Worm (Caenorhabditis elegans) whole organism, young adult: ENCODE results near the gene ZC53.22.

Experiments
- B0261.1 ChIP-seq: sonication (generic microtip); optimal IDR thresholded peaks from 2 replicates; lab custom pipeline; 2016; ENCODE audit warnings: mild to moderate bottlenecking, missing genetic modification characterization, moderate library complexity, missing compliant biosample characterization
- B0336.3 ChIP-seq: fragments of 200-800 bp; sonication (Bioruptor generic); IDR thresholded peaks from 2 replicates; pipeline ENCODE4 v1.3.6; 2022; ENCODE audit warnings: missing genetic modification characterization, missing compliant biosample characterization
- F22D6.2 ChIP-seq: sonication (generic microtip); optimal IDR thresholded peaks from 2 replicates; lab custom pipeline; 2016; ENCODE audit warnings: mild to moderate bottlenecking, missing genetic modification characterization, missing compliant biosample characterization
- F57A8.1 ChIP-seq: fragments of 200-800 bp; sonication (Bioruptor generic); optimal IDR thresholded peaks from 2 replicates; lab custom pipeline; 2018; ENCODE audit warnings: mild to moderate bottlenecking, missing genetic modification characterization, moderate library complexity, missing compliant biosample characterization
- K11D2.4 ChIP-seq: fragments of 200-800 bp; sonication (Bioruptor generic); IDR thresholded peaks from 2 replicates; pipeline ENCODE4 v1.3.6; 2022; ENCODE audit warnings: missing genetic modification reagents, missing genetic modification characterization, missing compliant biosample characterization
- K12H6.12 ChIP-seq: fragments of 200-800 bp; sonication (Bioruptor generic); optimal IDR thresholded peaks from 2 replicates; lab custom pipeline; 2018; ENCODE audit warnings: mild to moderate bottlenecking, missing genetic modification characterization, missing compliant biosample characterization
- Y56A3A.18 ChIP-seq: fragments of 200-800 bp; sonication (Bioruptor generic); IDR thresholded peaks from 2 replicates; pipeline ENCODE4 v1.3.6; 2022; ENCODE audit warnings: missing genetic modification reagents, missing genetic modification characterization, missing compliant biosample characterization
- ZK185.1 ChIP-seq: sonication (generic microtip); optimal IDR thresholded peaks from 2 replicates; lab custom pipeline; 2016; ENCODE audit warnings: mild to moderate bottlenecking, missing genetic modification characterization, missing compliant biosample characterization; ENCODE audit not compliant: poor library complexity, severe bottlenecking
- akir-1 ChIP-seq: fragments of 200-800 bp; sonication (Bioruptor generic); optimal IDR thresholded peaks from 2 replicates; lab custom pipeline; 2018; ENCODE audit warnings: mild to moderate bottlenecking, missing genetic modification characterization, moderate library complexity, missing compliant biosample characterization
- atf-7 ChIP-seq: sonication (generic microtip); optimal IDR thresholded peaks from 2 replicates; lab custom pipeline; 2017; ENCODE audit warnings: mild to moderate bottlenecking, missing genetic modification characterization, missing compliant biosample characterization
- attf-3 ChIP-seq: fragments of 200-800 bp; sonication (Bioruptor generic); conservative IDR thresholded peaks from 2 replicates; pipeline ENCODE4 v1.3.6; 2022; ENCODE audit warnings: missing genetic modification reagents, missing genetic modification characterization, missing compliant biosample characterization
- attf-5 ChIP-seq: fragments of 200-800 bp; sonication (Bioruptor generic); optimal IDR thresholded peaks from 2 replicates; lab custom pipeline; 2018; ENCODE audit warnings: mild to moderate bottlenecking, missing genetic modification characterization, missing compliant biosample characterization
- bed-1 ChIP-seq: fragments of 200-800 bp; sonication (Bioruptor generic); IDR thresholded peaks from 2 replicates; pipeline ENCODE4 v1.3.6; 2022; ENCODE audit warnings: missing genetic modification reagents, missing genetic modification characterization, missing compliant biosample characterization
- cebp-1 ChIP-seq, 2 experiments: fragments of 200-800 bp in 1 of 2; sonication (Bioruptor generic) in 1 of 2; sonication (generic microtip) in 1 of 2; IDR thresholded peaks in 1 of 2; optimal IDR thresholded peaks in 1 of 2; 2 replicates each; pipeline versions ENCODE4 v1.3.6 to Lab custom; 2017 to 2022; ENCODE audit warnings: missing compliant biosample characterization in 2 of 2, missing genetic modification characterization in 2 of 2, mild to moderate bottlenecking in 1 of 2, missing genetic modification reagents in 1 of 2, moderate library complexity in 1 of 2
- cebp-2 ChIP-seq: fragments of 200-800 bp; sonication (Bioruptor generic); IDR thresholded peaks from 2 replicates; pipeline ENCODE4 v1.3.6; 2022; ENCODE audit warnings: missing genetic modification characterization, missing compliant biosample characterization
- ceh-27 ChIP-seq: fragments of 200-800 bp; sonication (Bioruptor generic); optimal IDR thresholded peaks from 2 replicates; lab custom pipeline; 2018; ENCODE audit warnings: mild to moderate bottlenecking, missing genetic modification characterization, moderate library complexity, missing compliant biosample characterization
- ceh-40 ChIP-seq: fragments of 200-800 bp; sonication (Bioruptor generic); IDR thresholded peaks from 2 replicates; pipeline ENCODE4 v1.3.6; 2022; ENCODE audit warnings: missing genetic modification characterization, missing compliant biosample characterization
- ceh-79 ChIP-seq: sonication (generic microtip); optimal IDR thresholded peaks from 2 replicates; lab custom pipeline; 2017; ENCODE audit warnings: mild to moderate bottlenecking, missing genetic modification characterization, missing compliant biosample characterization
- chd-7 ChIP-seq: sonication (generic microtip); optimal IDR thresholded peaks from 2 replicates; lab custom pipeline; 2016; ENCODE audit warnings: mild to moderate bottlenecking, missing genetic modification characterization, moderate library complexity, missing compliant biosample characterization
- dpff-1 ChIP-seq: sonication (generic microtip); optimal IDR thresholded peaks from 2 replicates; lab custom pipeline; 2017; ENCODE audit warnings: mild to moderate bottlenecking, missing genetic modification characterization, missing compliant biosample characterization
- egrh-3 ChIP-seq: fragments of 200-800 bp; sonication (Bioruptor generic); IDR thresholded peaks from 2 replicates; pipeline ENCODE4 v1.3.6; 2022; ENCODE audit warnings: missing genetic modification reagents, missing genetic modification characterization, missing compliant biosample characterization
- fkh-3 ChIP-seq: sonication (generic microtip); optimal IDR thresholded peaks from 2 replicates; lab custom pipeline; 2016; ENCODE audit warnings: mild to moderate bottlenecking, missing genetic modification characterization, missing compliant biosample characterization
- gei-17 ChIP-seq: fragments of 200-800 bp; sonication (Bioruptor generic); optimal IDR thresholded peaks from 2 replicates; lab custom pipeline; 2018; ENCODE audit warnings: mild to moderate bottlenecking, missing genetic modification characterization, missing compliant biosample characterization
- hmg-1.2 ChIP-seq: fragments of 200-800 bp; sonication (Bioruptor generic); IDR thresholded peaks from 2 replicates; pipeline ENCODE4 v1.3.6; 2022; ENCODE audit warnings: missing genetic modification reagents, missing genetic modification characterization, missing compliant biosample characterization
- lag-1 ChIP-seq: fragments of 200-800 bp; sonication (Bioruptor generic); IDR thresholded peaks from 2 replicates; pipeline ENCODE4 v1.3.6; 2022; ENCODE audit warnings: missing genetic modification reagents, missing genetic modification characterization, missing compliant biosample characterization
- let-526 ChIP-seq: fragments of 200-800 bp; sonication (Bioruptor generic); IDR thresholded peaks from 2 replicates; pipeline ENCODE4 v1.3.6; 2022; ENCODE audit warnings: missing genetic modification reagents, missing genetic modification characterization, missing compliant biosample characterization
- lin-35 ChIP-seq, 3 experiments: fragments of 150-350 bp in 2 of 3; sonication (generic microtip) in 1 of 3; optimal IDR thresholded peaks; 2 replicates each; lab custom pipeline; 2014 to 2018; ENCODE audit warnings: missing biosample characterization in 3 of 3, missing genetic modification characterization in 3 of 3, missing genetic modification reagents in 3 of 3
- lin-40 ChIP-seq: sonication (generic microtip); optimal IDR thresholded peaks from 2 replicates; lab custom pipeline; 2016; ENCODE audit warnings: missing genetic modification characterization, mild to moderate bottlenecking, missing compliant biosample characterization, missing genotype, missing genetic modification reagents
- lin-54 ChIP-seq: fragments of 200-800 bp; sonication (Bioruptor generic); optimal IDR thresholded peaks from 2 replicates; lab custom pipeline; 2018; ENCODE audit warnings: mild to moderate bottlenecking, missing genetic modification characterization, missing compliant biosample characterization
- lsl-1 ChIP-seq: fragments of 200-800 bp; sonication (Bioruptor generic); optimal IDR thresholded peaks from 2 replicates; lab custom pipeline; 2018; ENCODE audit warnings: mild to moderate bottlenecking, missing genetic modification characterization, moderate library complexity, missing compliant biosample characterization
- madf-10 ChIP-seq: sonication (generic microtip); optimal IDR thresholded peaks from 2 replicates; lab custom pipeline; 2016; ENCODE audit warnings: mild to moderate bottlenecking, missing genetic modification characterization, missing compliant biosample characterization
- madf-3 ChIP-seq: fragments of 200-800 bp; sonication (Bioruptor generic); IDR thresholded peaks from 2 replicates; pipeline ENCODE4 v1.3.6; 2022; ENCODE audit warnings: missing genetic modification reagents, missing genetic modification characterization, missing compliant biosample characterization
- nhr-80 ChIP-seq: sonication (generic microtip); optimal IDR thresholded peaks from 2 replicates; lab custom pipeline; 2016; ENCODE audit warnings: missing genetic modification characterization, missing compliant biosample characterization
- nhr-90 ChIP-seq: sonication (generic microtip); optimal IDR thresholded peaks from 2 replicates; lab custom pipeline; 2016; ENCODE audit warnings: missing genotype, mild to moderate bottlenecking, missing genetic modification characterization, missing compliant biosample characterization
- repo-1 ChIP-seq: sonication (generic microtip); optimal IDR thresholded peaks from 2 replicates; lab custom pipeline; 2017; ENCODE audit warnings: mild to moderate bottlenecking, missing genetic modification characterization, missing compliant biosample characterization
- sea-2 ChIP-seq: fragments of 200-800 bp; sonication (Bioruptor generic); IDR thresholded peaks from 2 replicates; pipeline ENCODE4 v1.3.6; 2022; ENCODE audit warnings: missing genetic modification characterization, missing compliant biosample characterization
- snpc-4 ChIP-seq, 5 experiments: fragments of 150-350 bp in 1 of 5; sonication (generic microtip) in 4 of 5; optimal IDR thresholded peaks; 2 replicates each; lab custom pipeline; 2014 to 2018; ENCODE audit warnings: missing genetic modification characterization in 5 of 5, missing biosample characterization in 3 of 5, antibody characterized with exemption in 2 of 5, mild to moderate bottlenecking in 2 of 5, missing compliant biosample characterization in 2 of 5, missing genotype in 2 of 5, moderate library complexity in 2 of 5, missing genetic modification reagents in 1 of 5
- somi-1 ChIP-seq: fragments of 200-800 bp; sonication (Bioruptor generic); optimal IDR thresholded peaks from 2 replicates; lab custom pipeline; 2018; ENCODE audit warnings: mild to moderate bottlenecking, missing genetic modification characterization, missing compliant biosample characterization
- tbp1 ChIP-seq: fragments of 200-800 bp; sonication (Bioruptor generic); optimal IDR thresholded peaks from 2 replicates; lab custom pipeline; 2018; ENCODE audit warnings: mild to moderate bottlenecking, missing genetic modification characterization, missing compliant biosample characterization
- tlf-1 ChIP-seq: fragments of 200-800 bp; sonication (Bioruptor generic); optimal IDR thresholded peaks from 2 replicates; lab custom pipeline; 2018; ENCODE audit warnings: mild to moderate bottlenecking, missing genetic modification characterization, missing compliant biosample characterization
- unc-62 ChIP-seq: fragments of 150-350 bp; optimal IDR thresholded peaks from 2 replicates; lab custom pipeline; 2014; ENCODE audit warnings: missing biosample characterization, missing genetic modification reagents, missing genetic modification characterization
- zfh-2 ChIP-seq: fragments of 200-800 bp; sonication (Bioruptor generic); conservative IDR thresholded peaks from 2 replicates; pipeline ENCODE4 v1.3.6; 2022; ENCODE audit warnings: missing genetic modification reagents, missing genetic modification characterization, missing compliant biosample characterization
- ztf-26 ChIP-seq: sonication (generic microtip); optimal IDR thresholded peaks from 2 replicates; lab custom pipeline; 2017; ENCODE audit warnings: missing genetic modification characterization, missing compliant biosample characterization
- ztf-6 ChIP-seq: fragments of 200-800 bp; sonication (Bioruptor generic); IDR thresholded peaks from 2 replicates; pipeline ENCODE4 v1.3.6; 2022; ENCODE audit warnings: missing genetic modification reagents, missing genetic modification characterization, missing compliant biosample characterization

Gene ZC53.22

ce11 chrX:1891887-1892286 lies 30.3 kb downstream of the ZC53.22 start, which contains the start of gene B0294.3:
Gene B0294.3 (plus strand): TSS chrX:1892187.
- no peak for TF ChIP-seq bed-1
- TF ChIP-seq B0336.3 (GFP tag; lab: Robert Waterston, UW) = no peak
- TF ChIP-seq madf-3 (GFP tag; lab: Robert Waterston, UW) = no peak
- no peak for TF ChIP-seq ceh-79 (tag; lab: Kevin White, UChicago)
- TF ChIP-seq nhr-80 (tag; lab: Kevin White, UChicago) = no peak

ce11 chrX:1890817-1891216 lies 31.4 kb downstream of the ZC53.22 start:
- TF ChIP-seq ceh-40 (GFP tag; lab: Robert Waterston, UW) = no peak
- no peak for TF ChIP-seq lsl-1
- TF ChIP-seq dpff-1 = no peak
- TF ChIP-seq fkh-3 = no peak
- TF ChIP-seq lag-1 (GFP tag; lab: Robert Waterston, UW) = no peak
- TF ChIP-seq ceh-79 (tag; lab: Kevin White, UChicago) = no peak
- TF ChIP-seq akir-1 (GFP tag; lab: Kevin White, UChicago) = no peak
- no peak for TF ChIP-seq attf-3 (GFP tag; lab: Robert Waterston, UW)
- TF ChIP-seq unc-62 (GFP tag; lab: Kevin White, UChicago) = no peak
- TF ChIP-seq tlf-1 (GFP tag; lab: Kevin White, UChicago) = no peak

- TF ChIP-seq repo-1 (tag; lab: Kevin White, UChicago) (peak; percentile 74), tbp1 (GFP tag; lab: Kevin White, UChicago) (peak; percentile 61), madf-10 (tag; lab: Kevin White, UChicago) (peak; percentile 51), F57A8.1 (GFP tag; lab: Kevin White, UChicago) (peak; percentile 43), cebp-1 (GFP tag; IDR thresholded peaks at IDR 0.05; lab: Robert Waterston, UW) (no peak), cebp-1 (tag; optimal IDR thresholded peaks at IDR 0.05; lab: Kevin White, UChicago) (peak; percentile 80), nhr-80 (tag; lab: Kevin White, UChicago) (peak; percentile 50), B0336.3 (GFP tag; lab: Robert Waterston, UW) (peak; percentile 83), cebp-2 (peak; percentile 69; the same call in 1 of the 2 replicates), lin-54 (peak; percentile 37), B0261.1 (tag; lab: Kevin White, UChicago) (peak; percentile 40), zfh-2 (peak; percentile 77), gei-17 (GFP tag; lab: Kevin White, UChicago) (peak; percentile 94), somi-1 (GFP tag; lab: Kevin White, UChicago) (peak; percentile 61), K12H6.12 (peak; percentile 63), lin-40 (tag; lab: Kevin White, UChicago) (peak; percentile 91), snpc-4 (GFP tag; optimal IDR thresholded peaks at IDR 0.05; lab: Kevin White, UChicago) (no peak), snpc-4 (tag; optimal IDR thresholded peaks at IDR 0.05; lab: Kevin White, UChicago) (peak in 2 of 4 experiments; percentile 15 to 29), hmg-1.2 (GFP tag; lab: Robert Waterston, UW) (no peak; the same call in 1 of the 2 replicates), ceh-27 (GFP tag; lab: Kevin White, UChicago) (peak; percentile 45), attf-5 (GFP tag; lab: Kevin White, UChicago) (no peak), ztf-6 (GFP tag; lab: Robert Waterston, UW) (no peak), lin-35 (GFP tag; optimal IDR thresholded peaks at IDR 0.05; lab: Kevin White, UChicago) (peak in 1 of 3 experiments; percentile 81), let-526 (no peak), egrh-3 (GFP tag; lab: Robert Waterston, UW) (no peak), ztf-26 (tag; lab: Kevin White, UChicago) (peak; percentile 41), nhr-90 (tag; lab: Kevin White, UChicago) (peak; percentile 10), chd-7 (tag; lab: Kevin White, UChicago) (peak; percentile 9), K11D2.4 (GFP tag; lab: Robert Waterston, UW) (peak; percentile 85), ZK185.1 (tag; lab: Kevin White, UChicago) (peak; percentile 85), Y56A3A.18 (GFP tag; lab: Robert Waterston, UW) (peak; percentile 90; the same call in 1 of the 2 replicates), atf-7 (tag; lab: Kevin White, UChicago) (peak; percentile 57), sea-2 (GFP tag; lab: Robert Waterston, UW) (no peak), F22D6.2 (tag; lab: Kevin White, UChicago) (peak; percentile 37)
These were observed 33.7 kb downstream of the ZC53.22 start for ce11 chrX:1888445-1889035.
